Fruit fly (Drosophila melanogaster): ENCODE data around the gene mys.

mys gene

DNA sequence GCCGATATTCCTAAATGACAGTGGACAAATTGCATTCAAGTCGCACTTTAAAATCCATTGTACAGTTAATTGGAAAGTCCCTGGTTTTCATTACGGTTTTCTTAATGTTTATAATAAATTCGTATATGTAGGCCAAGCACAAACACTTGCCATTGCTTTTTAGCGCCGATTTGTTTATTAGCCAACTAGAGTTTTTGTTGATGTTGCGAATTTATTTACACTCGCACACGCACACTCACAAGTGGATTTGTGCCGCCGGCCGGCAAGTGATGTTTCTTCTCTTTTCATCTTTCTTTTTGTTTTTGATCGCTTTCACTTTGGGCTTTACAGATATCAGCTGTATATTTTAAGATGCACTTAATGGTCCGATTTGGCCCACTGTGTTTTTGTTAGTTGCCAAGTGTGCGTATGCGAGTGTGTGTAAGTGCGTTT, 4.1 kb upstream of the mys start (continued):
- TF ChIP-seq chn (GFP tag; optimal IDR thresholded peaks at IDR 0.05) (peak; percentile 30), CHES-1-like (GFP tag; optimal IDR thresholded peaks at IDR 0.05) (peak; percentile 74), Atf6 (GFP tag; IDR thresholded peaks at IDR 0.05) (0 out of 2 replicates have a peak, but pooled peaks have one; percentile 46), klu (GFP tag; IDR thresholded peaks at IDR 0.05) (peak; percentile 24; the same call in 1 of the 2 replicates), gem (tag; optimal IDR thresholded peaks at IDR 0.05) (peak; percentile 84), CG7372 (GFP tag; IDR thresholded peaks at IDR 0.05) (peak; percentile 32), CG12659 (GFP tag; optimal IDR thresholded peaks at IDR 0.05) (peak; percentile 79), cwo (GFP tag; optimal IDR thresholded peaks at IDR 0.05) (peak; percentile 48), CG7357 (GFP tag; IDR thresholded peaks at IDR 0.05) (peak; percentile 57; the same call in 1 of the 3 replicates), hb (GFP tag; IDR thresholded peaks at IDR 0.05; ENCODE audit: partially characterized antibody) (no peak), YL-1 (GFP tag; optimal IDR thresholded peaks at IDR 0.05) (no peak), grn (GFP tag; optimal IDR thresholded peaks at IDR 0.05) (no peak), CG18599 (GFP tag; optimal IDR thresholded peaks at IDR 0.05) (peak; percentile 72), Myb (GFP tag; optimal IDR thresholded peaks at IDR 0.05) (peak; percentile 59), Nf-YC (tag; optimal IDR thresholded peaks at IDR 0.05) (peak; percentile 63), Xbp1 (GFP tag; optimal IDR thresholded peaks at IDR 0.05) (peak; percentile 69), tio (GFP tag; optimal IDR thresholded peaks at IDR 0.05) (peak; percentile 86), sr (GFP tag; IDR thresholded peaks at IDR 0.05) (no peak), Spps (tag; optimal IDR thresholded peaks at IDR 0.05) (no peak), vvl (GFP tag; IDR thresholded peaks at IDR 0.05) (peak; percentile 11; the same call in 1 of the 2 replicates), Fer2 (tag; optimal IDR thresholded peaks at IDR 0.05) (peak; percentile 49), Hr3 (GFP tag; optimal IDR thresholded peaks at IDR 0.05) (peak; percentile 64), otp (GFP tag; IDR thresholded peaks at IDR 0.05) (no peak), CG7556 (GFP tag; optimal IDR thresholded peaks at IDR 0.05) (peak; percentile 85), ftz-f1 (GFP tag; optimal IDR thresholded peaks at IDR 0.05) (no peak), CkIIα-i1 (GFP tag; IDR thresholded peaks at IDR 0.05) (no peak), cad (GFP tag; optimal IDR thresholded peaks at IDR 0.05) (no peak), CG9797 (GFP tag; optimal IDR thresholded peaks at IDR 0.05) (no peak), CG3847 (GFP tag; IDR thresholded peaks at IDR 0.05) (peak; percentile 25; the same call in 1 of the 2 replicates), tup (GFP tag; optimal IDR thresholded peaks at IDR 0.05) (no peak), Dip3 (GFP tag; optimal IDR thresholded peaks at IDR 0.05) (peak; percentile 67), ac (GFP tag; optimal IDR thresholded peaks at IDR 0.05) (no peak), CG3407 (GFP tag; optimal IDR thresholded peaks at IDR 0.05) (peak; percentile 55), CG6813 (GFP tag; optimal IDR thresholded peaks at IDR 0.05) (peak; percentile 41), CG8089 (GFP tag; optimal IDR thresholded peaks at IDR 0.05) (peak; percentile 68), crp (GFP tag; optimal IDR thresholded peaks at IDR 0.05) (peak in 1 of 2 experiments; percentile 53), CG15696 (tag; optimal IDR thresholded peaks at IDR 0.05) (peak; percentile 67), CG10959 (GFP tag; IDR thresholded peaks at IDR 0.05) (no peak), Hsf (GFP tag; optimal IDR thresholded peaks at IDR 0.05) (peak; percentile 84), ERR (GFP tag; optimal IDR thresholded peaks at IDR 0.05) (peak; percentile 33), chinmo (GFP tag; IDR thresholded peaks at IDR 0.05; ENCODE audit: partially characterized antibody) (no peak), Hr78 (GFP tag; optimal IDR thresholded peaks at IDR 0.05) (no peak), CG34224 (GFP tag; IDR thresholded peaks at IDR 0.05; ENCODE audit: partially characterized antibody) (no peak), lmd (GFP tag; IDR thresholded peaks at IDR 0.05) (peak; percentile 77), CTCF (GFP tag; optimal IDR thresholded peaks at IDR 0.05) (no peak), CG13894 (tag; optimal IDR thresholded peaks at IDR 0.05) (peak; percentile 4), stc (GFP tag; IDR thresholded peaks at IDR 0.05) (0 out of 2 replicates have a peak, but pooled peaks have one; percentile 44), corto (GFP tag; optimal IDR thresholded peaks at IDR 0.05) (no peak), CG7745 (tag; optimal IDR thresholded peaks at IDR 0.05) (no peak), CG13775 (GFP tag; optimal IDR thresholded peaks at IDR 0.05) (peak; percentile 78)
